Worm (Caenorhabditis elegans): Measurements from ENCODE around the gene R02F11.12.

Gene R02F11.12

DNA sequence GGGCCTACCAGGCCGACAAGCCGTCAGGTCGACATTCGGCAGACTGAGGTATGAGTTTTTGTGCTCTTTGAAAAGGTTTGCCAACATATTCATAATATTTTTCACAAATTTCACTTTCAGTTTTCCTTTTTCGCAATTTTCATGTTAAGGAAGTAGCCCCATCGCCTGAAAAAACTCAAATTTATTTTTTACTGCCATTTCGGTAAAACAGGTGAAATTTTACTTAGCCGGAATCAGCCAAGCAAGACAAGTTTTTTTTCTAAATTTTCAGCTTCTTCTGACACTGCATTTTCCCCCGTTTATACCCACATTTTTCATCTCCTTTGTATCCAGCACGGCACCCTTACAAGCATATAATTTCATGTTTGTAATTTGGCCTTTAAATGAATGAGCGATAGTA lies 1.1 kb downstream of the R02F11.12 start, which contains the start of gene R02F11.11:
Gene R02F11.11, plus strand, starts transcription at position 301 of the 400 bp plus-strand sequence.
- no peak for TF ChIP-seq hmbx-1 (tag; optimal IDR thresholded peaks at IDR 0.05)
- TF ChIP-seq pes-1 (GFP tag; IDR thresholded peaks at IDR 0.05), result no peak
- TF ChIP-seq ama-1 (optimal IDR thresholded peaks at IDR 0.05), result no peak
- no peak for TF ChIP-seq B0310.2 (tag; optimal IDR thresholded peaks at IDR 0.05)
- TF ChIP-seq hnd-1 (tag; optimal IDR thresholded peaks at IDR 0.05), result no peak
- TF ChIP-seq ceh-36 (tag; optimal IDR thresholded peaks at IDR 0.05), result no peak
- TF ChIP-seq ets-7 (tag; optimal IDR thresholded peaks at IDR 0.05), result no peak
- no peak for TF ChIP-seq sea-1 (GFP tag; conservative IDR thresholded peaks at IDR 0.05)
- no peak for TF ChIP-seq F13C5.2 (tag; optimal IDR thresholded peaks at IDR 0.05)

- TF ChIP-seq aly-1 (tag; optimal IDR thresholded peaks at IDR 0.05), result no peak
- TF ChIP-seq F13C5.2 (tag; optimal IDR thresholded peaks at IDR 0.05), result no peak
- no peak for TF ChIP-seq tbx-11 (GFP tag; IDR thresholded peaks at IDR 0.05)
Observed at ce11 chrV:4794308-4794707, 3.8 kb downstream of the R02F11.12 start, which contains the start of gene R02F11.2. TSS of gene R02F11.2 (plus strand) at chrV:4794599.

ce11 chrV:4800794-4801193 lies 10.3 kb downstream of the R02F11.12 start, which contains the start of gene R02F11.1:
TSS of gene R02F11.1 (plus strand) at chrV:4801094.
- TF ChIP-seq ceh-13 (GFP tag; optimal IDR thresholded peaks at IDR 0.05), result no peak

DNA sequence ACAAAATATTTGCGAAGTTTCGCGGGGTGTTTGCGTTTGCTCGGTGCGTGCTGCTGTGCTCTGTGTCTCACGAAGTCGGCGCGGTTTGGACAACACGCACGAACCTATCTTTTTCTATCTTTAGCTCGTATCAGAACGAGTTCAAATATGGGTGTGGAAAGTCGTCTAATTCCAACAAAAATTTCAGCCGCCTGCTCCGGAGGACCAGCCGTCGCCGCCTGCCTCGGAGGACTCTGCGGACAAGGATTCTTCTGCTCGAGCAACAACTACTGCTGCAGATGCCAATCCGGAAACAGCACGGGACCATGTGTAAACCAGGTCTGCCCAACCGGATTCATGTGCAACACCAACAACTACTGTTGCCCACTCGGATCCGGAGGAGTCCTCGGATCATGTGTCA lies 11.5 kb downstream of the R02F11.12 start:
- TF ChIP-seq ama-1 (optimal IDR thresholded peaks at IDR 0.05), result no peak
- TF ChIP-seq F13C5.2 (tag; optimal IDR thresholded peaks at IDR 0.05), result no peak
- no peak for TF ChIP-seq hnd-1 (tag; optimal IDR thresholded peaks at IDR 0.05)
- TF ChIP-seq hmg-4 (GFP tag; optimal IDR thresholded peaks at IDR 0.05), result no peak
- no peak for TF ChIP-seq hmbx-1 (tag; optimal IDR thresholded peaks at IDR 0.05)
- no peak for TF ChIP-seq pes-1 (GFP tag; IDR thresholded peaks at IDR 0.05)
- no peak for TF ChIP-seq ceh-13 (GFP tag; optimal IDR thresholded peaks at IDR 0.05)

ce11 chrV:4805847-4806246 lies 15.4 kb downstream of the R02F11.12 start, which contains the start of gene R02F11.3:
TSS of gene R02F11.3 (minus strand) at chrV:4805947.
- no peak for TF ChIP-seq tra-4 (tag; optimal IDR thresholded peaks at IDR 0.05)
- TF ChIP-seq aly-1 (tag; optimal IDR thresholded peaks at IDR 0.05), result no peak
- no peak for TF ChIP-seq scrt-1 (GFP tag; IDR thresholded peaks at IDR 0.05)
- no peak for TF ChIP-seq hnd-1 (tag; optimal IDR thresholded peaks at IDR 0.05)
- no peak for TF ChIP-seq tbx-37 (GFP tag; conservative IDR thresholded peaks at IDR 0.05)
- no peak for TF ChIP-seq hmg-4 (GFP tag; optimal IDR thresholded peaks at IDR 0.05)
- TF ChIP-seq tbx-11 (GFP tag; IDR thresholded peaks at IDR 0.05), result no peak
- no peak for TF ChIP-seq B0310.2 (tag; optimal IDR thresholded peaks at IDR 0.05)
- TF ChIP-seq pes-1 (GFP tag; IDR thresholded peaks at IDR 0.05), result no peak
- TF ChIP-seq sea-1 (GFP tag; conservative IDR thresholded peaks at IDR 0.05), result no peak
- no peak for TF ChIP-seq flt-1 (GFP tag; IDR thresholded peaks at IDR 0.05)
- TF ChIP-seq F13C5.2 (tag; optimal IDR thresholded peaks at IDR 0.05), result no peak
- TF ChIP-seq ets-7 (tag; optimal IDR thresholded peaks at IDR 0.05), result no peak
- TF ChIP-seq ama-1 (optimal IDR thresholded peaks at IDR 0.05), result no peak
- TF ChIP-seq ceh-36 (tag; optimal IDR thresholded peaks at IDR 0.05), result no peak

- no peak for TF ChIP-seq hmbx-1 (tag; optimal IDR thresholded peaks at IDR 0.05)
- TF ChIP-seq hmg-4 (GFP tag; optimal IDR thresholded peaks at IDR 0.05), result no peak
- no peak for TF ChIP-seq tbx-37 (GFP tag; conservative IDR thresholded peaks at IDR 0.05)
- no peak for TF ChIP-seq F13C5.2 (tag; optimal IDR thresholded peaks at IDR 0.05)
- no peak for TF ChIP-seq ets-7 (tag; optimal IDR thresholded peaks at IDR 0.05)
- no peak for TF ChIP-seq ama-1 (optimal IDR thresholded peaks at IDR 0.05)
- no peak for TF ChIP-seq tra-4 (tag; optimal IDR thresholded peaks at IDR 0.05)
- TF ChIP-seq scrt-1 (GFP tag; IDR thresholded peaks at IDR 0.05), result no peak
- no peak for TF ChIP-seq hnd-1 (tag; optimal IDR thresholded peaks at IDR 0.05)
- TF ChIP-seq aly-1 (tag; optimal IDR thresholded peaks at IDR 0.05), result no peak
- TF ChIP-seq tbx-11 (GFP tag; IDR thresholded peaks at IDR 0.05), result no peak
- TF ChIP-seq sea-1 (GFP tag; conservative IDR thresholded peaks at IDR 0.05), result no peak
- TF ChIP-seq pes-1 (GFP tag; IDR thresholded peaks at IDR 0.05), result no peak
Observed at ce11 chrV:4806859-4807258, 16.4 kb downstream of the R02F11.12 start.

- TF ChIP-seq hmg-4 (GFP tag; optimal IDR thresholded peaks at IDR 0.05) (peak; percentile 54), tra-4 (tag; optimal IDR thresholded peaks at IDR 0.05) (no peak), flt-1 (GFP tag; IDR thresholded peaks at IDR 0.05) (no peak)
Observed at ce11 chrV:4810653-4811052, 20.2 kb downstream of the R02F11.12 start.

DNA sequence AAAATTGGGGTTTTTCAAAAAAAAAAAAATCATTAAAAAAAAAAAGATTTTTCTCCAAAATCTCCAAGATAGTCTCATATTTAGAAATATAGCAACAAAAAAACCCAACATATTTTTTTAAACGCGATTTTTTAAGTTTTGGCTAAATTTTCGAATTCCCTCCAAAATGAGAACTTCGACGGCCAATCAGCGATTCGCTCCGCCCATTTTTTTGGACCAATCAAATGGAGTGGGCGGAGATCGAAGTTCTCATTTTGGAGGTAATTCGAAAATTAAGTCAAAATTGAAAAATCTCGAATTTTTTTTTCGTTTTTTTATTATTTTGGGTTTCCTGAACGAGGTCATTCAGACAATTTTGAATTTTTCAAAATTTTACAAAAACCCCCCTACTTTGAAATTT lies 23.4 kb downstream of the R02F11.12 start:
- TF ChIP-seq sea-1 (GFP tag; conservative IDR thresholded peaks at IDR 0.05) (no peak), scrt-1 (GFP tag; IDR thresholded peaks at IDR 0.05) (no peak), flt-1 (GFP tag; IDR thresholded peaks at IDR 0.05) (no peak), B0310.2 (tag; optimal IDR thresholded peaks at IDR 0.05) (no peak), pes-1 (GFP tag; IDR thresholded peaks at IDR 0.05) (no peak), ets-7 (tag; optimal IDR thresholded peaks at IDR 0.05) (no peak), hmbx-1 (tag; optimal IDR thresholded peaks at IDR 0.05) (no peak), tbx-37 (GFP tag; conservative IDR thresholded peaks at IDR 0.05) (no peak), tra-4 (tag; optimal IDR thresholded peaks at IDR 0.05) (no peak), hnd-1 (tag; optimal IDR thresholded peaks at IDR 0.05) (no peak)

DNA sequence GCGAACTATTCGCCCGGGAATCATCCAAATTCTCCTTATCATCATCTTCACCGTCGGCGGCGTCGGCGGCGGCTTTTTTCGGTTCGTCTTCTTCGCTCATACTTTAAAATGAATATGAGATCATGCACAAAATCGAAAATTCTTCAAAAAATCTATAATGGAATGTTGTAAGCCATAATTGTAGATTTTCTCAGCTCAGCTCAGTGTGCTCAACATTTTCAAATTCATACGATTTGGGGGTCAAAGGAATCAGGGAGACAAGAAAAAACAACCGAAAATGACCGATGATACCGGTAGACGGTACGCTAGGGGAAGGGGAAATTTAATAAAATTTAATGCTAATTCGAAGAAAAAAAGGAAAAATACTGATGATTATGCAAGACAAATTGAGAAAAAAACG lies 28.1 kb downstream of the R02F11.12 start, which contains the start of gene ccep-97:
Gene ccep-97, minus strand, starts transcription at position 101 of the 400 bp plus-strand sequence.
- TF ChIP-seq F13C5.2 (tag; optimal IDR thresholded peaks at IDR 0.05) (no peak), tbx-11 (GFP tag; IDR thresholded peaks at IDR 0.05) (no peak), hmg-4 (GFP tag; optimal IDR thresholded peaks at IDR 0.05) (no peak), ama-1 (optimal IDR thresholded peaks at IDR 0.05) (no peak), hmbx-1 (tag; optimal IDR thresholded peaks at IDR 0.05) (no peak), ceh-36 (tag; optimal IDR thresholded peaks at IDR 0.05) (no peak), aly-1 (tag; optimal IDR thresholded peaks at IDR 0.05) (no peak), ets-7 (tag; optimal IDR thresholded peaks at IDR 0.05) (no peak)

Data from whole organism, early embryonic.